Fruit fly (Drosophila melanogaster): ENCODE results near the gene Rel.

Rel gene

DNA sequence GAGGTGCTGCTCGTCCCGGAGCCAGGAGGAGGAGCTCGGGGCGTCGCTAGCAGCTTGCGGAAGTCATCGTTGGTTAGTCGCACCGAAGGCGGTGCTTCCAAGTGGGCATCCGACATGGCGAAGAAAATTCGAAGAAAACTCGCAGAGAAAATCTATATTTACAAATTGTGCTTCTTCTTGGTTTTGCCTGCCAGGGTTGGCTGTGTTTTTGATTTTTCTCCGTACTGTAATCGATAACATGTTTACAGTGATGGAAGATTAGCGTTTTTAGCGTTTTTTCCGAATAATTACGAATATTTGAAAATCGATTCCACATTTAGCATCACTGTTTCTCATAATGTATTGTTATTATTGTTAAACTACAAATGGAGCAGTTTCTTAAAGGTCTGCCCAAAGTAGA lies 17.1 kb upstream of the Rel start, which contains the start of the genes beag and Ada (continued):
- TF ChIP-seq amos (GFP tag; IDR thresholded peaks at IDR 0.05; ENCODE audit: partially characterized antibody) (peak; percentile 41; the same call in 1 of the 2 replicates), Dad (GFP tag; optimal IDR thresholded peaks at IDR 0.05) (peak; percentile 13), bcd (GFP tag; optimal IDR thresholded peaks at IDR 0.05) (no peak), CG12769 (tag; optimal IDR thresholded peaks at IDR 0.05) (no peak), eyg (GFP tag; optimal IDR thresholded peaks at IDR 0.05) (peak; percentile 30), CG34376 (GFP tag; optimal IDR thresholded peaks at IDR 0.05) (peak; percentile 60), CG14965 (GFP tag; optimal IDR thresholded peaks at IDR 0.05; ENCODE audit: borderline replicate concordance) (no peak), MBD-R2 (GFP tag; IDR thresholded peaks at IDR 0.05) (peak; percentile 98), HmgZ (tag; optimal IDR thresholded peaks at IDR 0.05) (peak; percentile 70), CG15601 (tag; optimal IDR thresholded peaks at IDR 0.05) (peak; percentile 39), CrebB (tag; optimal IDR thresholded peaks at IDR 0.05) (peak; percentile 5), slbo (GFP tag; IDR thresholded peaks at IDR 0.05) (peak; percentile 71), CG10543 (GFP tag; optimal IDR thresholded peaks at IDR 0.05) (peak; percentile 8), CHES-1-like (GFP tag; optimal IDR thresholded peaks at IDR 0.05) (peak; percentile 80), Dek (tag; optimal IDR thresholded peaks at IDR 0.05) (peak; percentile 61), CG13894 (tag; optimal IDR thresholded peaks at IDR 0.05) (peak; percentile 73), Xbp1 (GFP tag; optimal IDR thresholded peaks at IDR 0.05) (peak; percentile 55), az2 (GFP tag; optimal IDR thresholded peaks at IDR 0.05) (peak; percentile 1), pho (GFP tag; optimal IDR thresholded peaks at IDR 0.05) (peak; percentile 60), HLH4C (GFP tag; IDR thresholded peaks at IDR 0.05; ENCODE audit: partially characterized antibody) (peak; percentile 52; the same call in 1 of the 3 replicates), Lhr (GFP tag; optimal IDR thresholded peaks at IDR 0.05) (peak; percentile 18), ems (GFP tag; optimal IDR thresholded peaks at IDR 0.05) (no peak), row (GFP tag; IDR thresholded peaks at IDR 0.05) (peak; percentile 87), CG12155 (GFP tag; optimal IDR thresholded peaks at IDR 0.05) (peak; percentile 41), Med (GFP tag) (peak; percentile 84), CG10147 (GFP tag; optimal IDR thresholded peaks at IDR 0.05) (peak; percentile 67), disco-r (GFP tag; optimal IDR thresholded peaks at IDR 0.05) (peak; percentile 33), nom (GFP tag; optimal IDR thresholded peaks at IDR 0.05) (peak; percentile 7), CG2120 (GFP tag; optimal IDR thresholded peaks at IDR 0.05) (peak; percentile 81), Hsf (GFP tag; optimal IDR thresholded peaks at IDR 0.05) (peak; percentile 40), CG1603 (tag; optimal IDR thresholded peaks at IDR 0.05) (peak; percentile 64), CG12391 (tag; optimal IDR thresholded peaks at IDR 0.05) (peak; percentile 64), bbx (GFP tag; IDR thresholded peaks at IDR 0.05; ENCODE audit: partially characterized antibody) (peak; percentile 30; the same call in 1 of the 2 replicates), ash1 (GFP tag; optimal IDR thresholded peaks at IDR 0.05) (no peak), BtbVII (GFP tag; optimal IDR thresholded peaks at IDR 0.05) (no peak), Bteb2 (GFP tag; optimal IDR thresholded peaks at IDR 0.05) (peak; percentile 35), CkIIα-i1 (GFP tag; IDR thresholded peaks at IDR 0.05) (no peak), CTCF (GFP tag; optimal IDR thresholded peaks at IDR 0.05) (no peak), Doc2 (GFP tag; IDR thresholded peaks at IDR 0.05) (no peak), Nf-YC (tag; optimal IDR thresholded peaks at IDR 0.05) (peak; percentile 38), Stat92E (GFP tag; optimal IDR thresholded peaks at IDR 0.05) (peak in 1 of 3 experiments; percentile 59), CG32532 (GFP tag; IDR thresholded peaks at IDR 0.05) (peak; percentile 71), salm (tag; optimal IDR thresholded peaks at IDR 0.05) (no peak), lab (GFP tag; optimal IDR thresholded peaks at IDR 0.05) (peak; percentile 26), CG34224 (GFP tag; IDR thresholded peaks at IDR 0.05; ENCODE audit: partially characterized antibody) (peak; percentile 48; the same call in 1 of the 3 replicates), ind (GFP tag; optimal IDR thresholded peaks at IDR 0.05) (peak; percentile 26), dpn (GFP tag; optimal IDR thresholded peaks at IDR 0.05) (peak; percentile 22 to 64), CG1602 (GFP tag; optimal IDR thresholded peaks at IDR 0.05) (peak; percentile 19), CG3407 (GFP tag; optimal IDR thresholded peaks at IDR 0.05) (no peak), dysf (GFP tag; IDR thresholded peaks at IDR 0.05) (peak; percentile 55; the same call in 2 of the 3 replicates)
